Fruit fly (Drosophila melanogaster): ENCODE results near the gene Cpr35B.
A peak's percentile ranks its signal among the peaks of the same experiment; 100 is the strongest.

Gene Cpr35B

dm6 chr2L:14461066-14461465, 36.1 kb upstream of the Cpr35B start (continued):
- TF ChIP-seq sd (tag; optimal IDR thresholded peaks at IDR 0.05), result no peak
- TF ChIP-seq CG7357 (GFP tag; IDR thresholded peaks at IDR 0.05), result peak; percentile 61; the same call in 1 of the 3 replicates
- peak; percentile 76 for TF ChIP-seq slou (GFP tag; optimal IDR thresholded peaks at IDR 0.05)
- TF ChIP-seq cad (GFP tag; optimal IDR thresholded peaks at IDR 0.05), result no peak
- no peak for TF ChIP-seq CG14860 (GFP tag; IDR thresholded peaks at IDR 0.05; ENCODE audit: partially characterized antibody)
- no peak for TF ChIP-seq sim (GFP tag; IDR thresholded peaks at IDR 0.05)
- peak; percentile 75 for TF ChIP-seq CG12155 (GFP tag; optimal IDR thresholded peaks at IDR 0.05)
- peak; percentile 45; the same call in 1 of the 2 replicates for TF ChIP-seq crol (GFP tag; IDR thresholded peaks at IDR 0.05)
- TF ChIP-seq D (optimal IDR thresholded peaks at IDR 0.05), result no peak
- peak; percentile 86 for TF ChIP-seq D (GFP tag; optimal IDR thresholded peaks at IDR 0.05)
- peak; percentile 66 for TF ChIP-seq Blimp-1 (GFP tag; optimal IDR thresholded peaks at IDR 0.05)
- TF ChIP-seq caup (GFP tag; optimal IDR thresholded peaks at IDR 0.05; ENCODE audit: severe bottlenecking), result peak; percentile 65
- peak; percentile 69 for TF ChIP-seq salm (tag; optimal IDR thresholded peaks at IDR 0.05)
- TF ChIP-seq CG8924 (tag; optimal IDR thresholded peaks at IDR 0.05), result peak; percentile 88
- peak; percentile 65 for TF ChIP-seq CG12659 (GFP tag; optimal IDR thresholded peaks at IDR 0.05)
- TF ChIP-seq CG18764 (GFP tag; optimal IDR thresholded peaks at IDR 0.05), result peak; percentile 55
- TF ChIP-seq shn (GFP tag; optimal IDR thresholded peaks at IDR 0.05), result peak; percentile 72
- no peak for TF ChIP-seq C15 (GFP tag; IDR thresholded peaks at IDR 0.05)
- TF ChIP-seq zfh1 (GFP tag; IDR thresholded peaks at IDR 0.05), result peak; percentile 90
- peak; percentile 71 for TF ChIP-seq CG14441 (GFP tag; IDR thresholded peaks at IDR 0.05)
- no peak for TF ChIP-seq CG16813 (GFP tag; IDR thresholded peaks at IDR 0.05; ENCODE audit: partially characterized antibody)
- no peak for TF ChIP-seq Hand (GFP tag; optimal IDR thresholded peaks at IDR 0.05)
- peak; percentile 29 for TF ChIP-seq YL-1 (GFP tag; optimal IDR thresholded peaks at IDR 0.05)
- TF ChIP-seq Dad (GFP tag; optimal IDR thresholded peaks at IDR 0.05), result peak; percentile 54
- TF ChIP-seq Meics (GFP tag; optimal IDR thresholded peaks at IDR 0.05), result peak; percentile 41
- peak; percentile 70 for TF ChIP-seq Spps (tag; optimal IDR thresholded peaks at IDR 0.05)
- TF ChIP-seq wek (GFP tag; optimal IDR thresholded peaks at IDR 0.05), result peak; percentile 40
- peak; percentile 86 for TF ChIP-seq zf30C (GFP tag; optimal IDR thresholded peaks at IDR 0.05)
- peak; percentile 80 for TF ChIP-seq CG2202 (tag; optimal IDR thresholded peaks at IDR 0.05)
- no peak for TF ChIP-seq rib (GFP tag; IDR thresholded peaks at IDR 0.05)
- no peak for TF ChIP-seq CG42726 (GFP tag; IDR thresholded peaks at IDR 0.05; ENCODE audit: partially characterized antibody)
- peak; percentile 50 for TF ChIP-seq HHEX (GFP tag; optimal IDR thresholded peaks at IDR 0.05)
- peak; percentile 88 for TF ChIP-seq Hsf (GFP tag; optimal IDR thresholded peaks at IDR 0.05)
- TF ChIP-seq Abd-B (GFP tag; optimal IDR thresholded peaks at IDR 0.05), result peak; percentile 74
- peak; percentile 49 for TF ChIP-seq vfl (GFP tag; optimal IDR thresholded peaks at IDR 0.05)
- peak; percentile 91 for TF ChIP-seq ac (GFP tag; optimal IDR thresholded peaks at IDR 0.05)
- TF ChIP-seq NC2α (GFP tag; optimal IDR thresholded peaks at IDR 0.05), result peak; percentile 77
- TF ChIP-seq Lhr (GFP tag; optimal IDR thresholded peaks at IDR 0.05), result peak; percentile 66
- no peak for TF ChIP-seq BEAF-32 (GFP tag; optimal IDR thresholded peaks at IDR 0.05)
- TF ChIP-seq CG11085 (GFP tag; IDR thresholded peaks at IDR 0.05), result no peak
- peak; percentile 40 for TF ChIP-seq CG18011 (GFP tag; optimal IDR thresholded peaks at IDR 0.05)
- peak; percentile 69 for TF ChIP-seq CG31388 (GFP tag; optimal IDR thresholded peaks at IDR 0.05)
- no peak for TF ChIP-seq cas (GFP tag; IDR thresholded peaks at IDR 0.05)
- TF ChIP-seq pb (GFP tag; optimal IDR thresholded peaks at IDR 0.05), result peak; percentile 49
- peak; percentile 78 for TF ChIP-seq Sox102F (GFP tag; optimal IDR thresholded peaks at IDR 0.05)
- peak; percentile 82 for TF ChIP-seq CG13424 (tag; optimal IDR thresholded peaks at IDR 0.05)
- peak; percentile 73 for TF ChIP-seq jumu (GFP tag; optimal IDR thresholded peaks at IDR 0.05)
- TF ChIP-seq CG10654 (GFP tag; optimal IDR thresholded peaks at IDR 0.05), result peak; percentile 64
- TF ChIP-seq CG4820 (GFP tag; optimal IDR thresholded peaks at IDR 0.05), result peak; percentile 84
- peak; percentile 28 for TF ChIP-seq kay (GFP tag; optimal IDR thresholded peaks at IDR 0.05)
- peak; percentile 60 for TF ChIP-seq btn (GFP tag; optimal IDR thresholded peaks at IDR 0.05)

Measured in whole organism, embryonic.